Fruit fly (Drosophila melanogaster) whole organism, embryonic: ENCODE measurements around the gene Ac78C.

ENCODE experiments used
- Awh ChIP-seq: fragments of 200-800 bp; sonication (Bioruptor generic); IDR thresholded peaks from 2 replicates; pipeline ENCODE4, ENCODE4 v1.3.6; 2022; ENCODE audit warnings: missing biosample characterization, missing genetic modification characterization
- B-H1 ChIP-seq: fragments of 200-800 bp; sonication (Bioruptor generic); IDR thresholded peaks from 3 replicates; pipeline ENCODE4 v1.3.6; 2022; ENCODE audit warnings: missing biosample characterization, missing genetic modification characterization
- CG1024 ChIP-seq: fragments of 200-800 bp; sonication (Bioruptor generic); IDR thresholded peaks from 2 replicates; pipeline ENCODE4 v1.3.6; 2022; ENCODE audit warnings: missing biosample characterization, missing genetic modification characterization
- CG10267 ChIP-seq: fragments of 200-800 bp; sonication (Bioruptor generic); optimal IDR thresholded peaks from 2 replicates; lab custom pipeline; 2018; ENCODE audit warnings: missing biosample characterization, mild to moderate bottlenecking, missing genetic modification characterization, moderate library complexity
- CG10321 ChIP-seq: fragments of 200-800 bp; sonication (Bioruptor generic); IDR thresholded peaks from 2 replicates; pipeline ENCODE4 v1.3.6; 2022; ENCODE audit warnings: missing biosample characterization, missing genetic modification characterization
- CG10654 ChIP-seq: fragments of 200-800 bp; sonication (Bioruptor generic); optimal IDR thresholded peaks from 2 replicates; lab custom pipeline; 2016; ENCODE audit warnings: missing biosample characterization, missing genetic modification characterization
- CG12769 ChIP-seq: fragments of 200-800 bp; sonication (Bioruptor generic); optimal IDR thresholded peaks from 2 replicates; lab custom pipeline; 2019; ENCODE audit warnings: missing biosample characterization, mild to moderate bottlenecking, missing genetic modification characterization, moderate library complexity
- CG13894 ChIP-seq: fragments of 200-800 bp; sonication (Bioruptor generic); optimal IDR thresholded peaks from 3 replicates; lab custom pipeline; 2018; ENCODE audit warnings: missing biosample characterization, mild to moderate bottlenecking, missing genetic modification characterization, moderate library complexity
- CG14050 ChIP-seq: fragments of 200-800 bp; sonication (Bioruptor generic); IDR thresholded peaks from 3 replicates; pipeline ENCODE4 v1.3.6; 2022; ENCODE audit warnings: missing biosample characterization, missing genetic modification characterization
- CG17612 ChIP-seq: fragments of 200-800 bp; sonication (Bioruptor generic); IDR thresholded peaks from 2 replicates; pipeline ENCODE4 v1.3.6; 2022; ENCODE audit warnings: missing biosample characterization, missing genetic modification characterization
- CG2678 ChIP-seq: fragments of 200-800 bp; sonication (Bioruptor generic); optimal IDR thresholded peaks from 3 replicates; lab custom pipeline; 2019; ENCODE audit warnings: missing biosample characterization, mild to moderate bottlenecking, missing genetic modification characterization, moderate library complexity
- CG31441 ChIP-seq: fragments of 200-800 bp; sonication (Bioruptor generic); IDR thresholded peaks from 2 replicates; pipeline ENCODE4 v1.3.6; 2022; ENCODE audit warnings: missing biosample characterization, missing genetic modification characterization
- CG32532 ChIP-seq: fragments of 200-800 bp; sonication (Bioruptor generic); IDR thresholded peaks from 2 replicates; pipeline ENCODE4 v1.3.6; 2022; ENCODE audit warnings: missing biosample characterization, missing genetic modification characterization
- CG34224 ChIP-seq: fragments of 200-800 bp; sonication (Bioruptor generic); IDR thresholded peaks from 3 replicates; pipeline ENCODE4 v1.3.6; 2022; ENCODE audit warnings: missing biosample characterization, missing genetic modification characterization; ENCODE audit not compliant: partially characterized antibody
- CG4404 ChIP-seq: fragments of 200-800 bp; sonication (Bioruptor generic); IDR thresholded peaks from 2 replicates; pipeline ENCODE4 v1.3.6; 2022; ENCODE audit warnings: missing biosample characterization, missing genetic modification characterization
- CG7357 ChIP-seq: fragments of 200-800 bp; sonication (Bioruptor generic); IDR thresholded peaks from 3 replicates; pipeline ENCODE4 v1.3.6; 2022; ENCODE audit warnings: missing biosample characterization, missing genetic modification characterization
- CG9609 ChIP-seq: fragments of 200-800 bp; sonication (Bioruptor generic); optimal IDR thresholded peaks from 3 replicates; lab custom pipeline; 2016; ENCODE audit warnings: missing biosample characterization, missing genetic modification characterization
- CHES-1-like ChIP-seq: fragments of 200-800 bp; sonication (Bioruptor generic); optimal IDR thresholded peaks from 2 replicates; lab custom pipeline; 2016; ENCODE audit warnings: missing biosample characterization, missing genetic modification characterization
- Camta ChIP-seq: fragments of 200-800 bp; sonication (Bioruptor generic); optimal IDR thresholded peaks from 2 replicates; lab custom pipeline; 2016; ENCODE audit warnings: missing biosample characterization, missing genetic modification characterization
- D ChIP-seq, 2 experiments: fragments of 200-800 bp in 1 of 2; fragments of >200 bp in 1 of 2; sonication (Bioruptor generic) in 1 of 2; optimal IDR thresholded peaks; 2 replicates in 1 of 2; 3 replicates in 1 of 2; lab custom pipeline; 2017; ENCODE audit warnings: mild to moderate bottlenecking in 1 of 2, missing biosample characterization in 1 of 2, missing genetic modification characterization in 1 of 2, missing genetic modification reagents in 1 of 2
- D19A ChIP-seq: fragments of 200-800 bp; optimal IDR thresholded peaks from 3 replicates; lab custom pipeline; 2019; ENCODE audit warnings: missing biosample characterization, mild to moderate bottlenecking, missing genetic modification characterization, moderate library complexity
- Doc2 ChIP-seq: fragments of 200-800 bp; sonication (Bioruptor generic); IDR thresholded peaks from 2 replicates; pipeline ENCODE4 v1.3.6; 2022; ENCODE audit warnings: missing biosample characterization, missing genetic modification characterization
- Eip74EF ChIP-seq, 2 experiments: fragments of 200-800 bp in 1 of 2; fragments of >200 bp in 1 of 2; sonication (Bioruptor generic) in 1 of 2; optimal IDR thresholded peaks; 2 replicates each; lab custom pipeline; 2017 to 2019; ENCODE audit warnings: missing biosample characterization in 2 of 2, missing genetic modification characterization in 2 of 2, mild to moderate bottlenecking in 1 of 2, moderate library complexity in 1 of 2
- Fer2 ChIP-seq: fragments of 200-800 bp; sonication (Bioruptor generic); optimal IDR thresholded peaks from 2 replicates; lab custom pipeline; 2018; ENCODE audit warnings: missing biosample characterization, mild to moderate bottlenecking, missing genetic modification characterization, moderate library complexity
- Gug ChIP-seq: fragments of 200-800 bp; sonication (Bioruptor generic); IDR thresholded peaks from 4 replicates; pipeline ENCODE4 v1.3.6; 2022; ENCODE audit warnings: missing biosample characterization, missing genetic modification characterization
- HLH54F ChIP-seq: fragments of 200-800 bp; sonication (Bioruptor generic); optimal IDR thresholded peaks from 3 replicates; lab custom pipeline; 2016; ENCODE audit warnings: missing biosample characterization, missing genetic modification characterization
- Hmr ChIP-seq: fragments of 200-800 bp; sonication (Bioruptor generic); optimal IDR thresholded peaks from 3 replicates; lab custom pipeline; 2017; ENCODE audit warnings: mild to moderate bottlenecking, missing biosample characterization, missing genetic modification reagents, missing genetic modification characterization
- MESR4 ChIP-seq: fragments of 200-800 bp; sonication (Bioruptor generic); optimal IDR thresholded peaks from 2 replicates; lab custom pipeline; 2018; ENCODE audit warnings: missing biosample characterization, mild to moderate bottlenecking, missing genetic modification characterization, moderate library complexity
- Sry-β ChIP-seq: fragments of 200-800 bp; sonication (Bioruptor generic); optimal IDR thresholded peaks from 2 replicates; lab custom pipeline; 2018; ENCODE audit warnings: missing biosample characterization, mild to moderate bottlenecking, missing genetic modification characterization, moderate library complexity
- Xbp1 ChIP-seq: fragments of 200-800 bp; sonication (Bioruptor generic); optimal IDR thresholded peaks from 3 replicates; lab custom pipeline; 2016; ENCODE audit warnings: missing biosample characterization, mild to moderate bottlenecking, missing genetic modification characterization
- ara ChIP-seq: fragments of 200-800 bp; sonication (Bioruptor generic); IDR thresholded peaks from 2 replicates; pipeline ENCODE4 v1.3.6; 2022; ENCODE audit warnings: missing biosample characterization, missing genetic modification characterization
- bowl ChIP-seq: fragments of 200-800 bp; sonication (Bioruptor generic); IDR thresholded peaks from 2 replicates; pipeline ENCODE4 v1.3.6; 2022; ENCODE audit warnings: missing biosample characterization, missing genetic modification characterization
- cato ChIP-seq: fragments of 200-800 bp; sonication (Bioruptor generic); optimal IDR thresholded peaks from 2 replicates; lab custom pipeline; 2016; ENCODE audit warnings: missing biosample characterization, missing genetic modification characterization, borderline replicate concordance
- chn ChIP-seq: fragments of 200-800 bp; sonication (Bioruptor generic); optimal IDR thresholded peaks from 2 replicates; lab custom pipeline; 2016; ENCODE audit warnings: missing biosample characterization, missing genetic modification characterization
- crol ChIP-seq: fragments of 200-800 bp; sonication (Bioruptor generic); IDR thresholded peaks from 2 replicates; pipeline ENCODE4 v1.3.6; 2022; ENCODE audit warnings: missing biosample characterization, missing genetic modification characterization
- esg ChIP-seq: fragments of 200-800 bp; sonication (Bioruptor generic); conservative IDR thresholded peaks from 2 replicates; pipeline ENCODE4 v1.3.6; 2022; ENCODE audit warnings: missing biosample characterization, missing genetic modification characterization
- eyg ChIP-seq: fragments of 200-800 bp; sonication (Bioruptor generic); optimal IDR thresholded peaks from 3 replicates; lab custom pipeline; 2016; ENCODE audit warnings: missing biosample characterization, missing genetic modification characterization
- gfzf ChIP-seq: fragments of 200-800 bp; sonication (Bioruptor generic); optimal IDR thresholded peaks from 2 replicates; lab custom pipeline; 2016; ENCODE audit warnings: missing biosample characterization, mild to moderate bottlenecking, missing genetic modification characterization, moderate library complexity
- gro ChIP-seq: fragments of 200-800 bp; sonication (Bioruptor generic); optimal IDR thresholded peaks from 2 replicates; lab custom pipeline; 2016; ENCODE audit warnings: missing biosample characterization, missing genetic modification characterization
- h ChIP-seq: fragments of >200 bp; optimal IDR thresholded peaks from 2 replicates; lab custom pipeline; 2017
- ind ChIP-seq: fragments of 200-800 bp; sonication (Bioruptor generic); optimal IDR thresholded peaks from 3 replicates; lab custom pipeline; 2016; ENCODE audit warnings: missing biosample characterization, missing genetic modification characterization
- knrl ChIP-seq: fragments of 200-800 bp; sonication (Bioruptor generic); IDR thresholded peaks from 3 replicates; pipeline ENCODE4 v1.3.6; 2022; ENCODE audit warnings: missing biosample characterization, missing genetic modification characterization; ENCODE audit not compliant: partially characterized antibody
- lab ChIP-seq: fragments of 200-800 bp; sonication (Bioruptor generic); optimal IDR thresholded peaks from 3 replicates; lab custom pipeline; 2017; ENCODE audit warnings: missing biosample characterization, missing genetic modification characterization, mild to moderate bottlenecking, moderate library complexity, missing genetic modification reagents
- lmd ChIP-seq: fragments of 200-800 bp; sonication (Bioruptor generic); IDR thresholded peaks from 2 replicates; pipeline ENCODE4 v1.3.6; 2022; ENCODE audit warnings: missing biosample characterization, missing genetic modification characterization
- mld ChIP-seq: fragments of 200-800 bp; sonication (Bioruptor generic); IDR thresholded peaks from 3 replicates; pipeline ENCODE4 v1.3.6; 2022; ENCODE audit warnings: missing biosample characterization, missing genetic modification characterization; ENCODE audit not compliant: partially characterized antibody
- psq ChIP-seq: fragments of 200-800 bp; sonication (Bioruptor generic); optimal IDR thresholded peaks from 2 replicates; lab custom pipeline; 2017; ENCODE audit warnings: missing biosample characterization, missing genetic modification characterization
- ranshi ChIP-seq: fragments of 200-800 bp; sonication (Bioruptor generic); IDR thresholded peaks from 2 replicates; pipeline ENCODE4 v1.3.6; 2022; ENCODE audit warnings: missing biosample characterization, missing genetic modification characterization
- slbo ChIP-seq: fragments of 200-800 bp; sonication (Bioruptor generic); IDR thresholded peaks from 2 replicates; pipeline ENCODE4 v1.3.6; 2022; ENCODE audit warnings: missing biosample characterization, missing genetic modification characterization
- slou ChIP-seq: fragments of 200-800 bp; sonication (Bioruptor generic); optimal IDR thresholded peaks from 3 replicates; lab custom pipeline; 2016; ENCODE audit warnings: missing biosample characterization, missing genetic modification characterization

Gene Ac78C

dm6 chr3L:21176935-21177581, 5.3 kb upstream of the Ac78C start (continued):
- TF ChIP-seq CG10654 (peak; percentile 40), lmd (peak; percentile 83), chn (GFP tag; lab: Kevin White, UChicago) (no peak), mld (no peak), CG1024 (GFP tag; lab: Robert Waterston, UW) (peak; percentile 32; the same call in 1 of the 2 replicates), ind (GFP tag; lab: Kevin White, UChicago) (peak; percentile 59), CG2678 (tag; lab: Kevin White, UChicago) (peak; percentile 81), slou (GFP tag; lab: Kevin White, UChicago) (peak; percentile 45), Xbp1 (GFP tag; lab: Kevin White, UChicago) (peak; percentile 66), Fer2 (peak; percentile 7), gfzf (GFP tag; lab: Kevin White, UChicago) (no peak), Doc2 (GFP tag; lab: Robert Waterston, UW) (no peak), CG4404 (GFP tag; lab: Robert Waterston, UW) (0 out of 2 replicates have a peak, but pooled peaks have one; percentile 18), psq (peak; percentile 20), CG9609 (GFP tag; lab: Kevin White, UChicago) (no peak), knrl (GFP tag; lab: Robert Waterston, UW) (no peak), CG34224 (GFP tag; lab: Robert Waterston, UW) (no peak), CG13894 (tag; lab: Kevin White, UChicago) (peak; percentile 47), eyg (peak; percentile 27), MESR4 (no peak), h (lab: Kevin White, UChicago) (no peak), cato (GFP tag; lab: Kevin White, UChicago) (no peak), Sry-β (GFP tag; lab: Kevin White, UChicago) (no peak), Hmr (GFP tag; lab: Kevin White, UChicago) (peak; percentile 87), CG31441 (GFP tag; lab: Robert Waterston, UW) (no peak), Gug (GFP tag; lab: Robert Waterston, UW) (peak; percentile 68; the same call in 2 of the 4 replicates), CG14050 (GFP tag; lab: Robert Waterston, UW) (peak; percentile 53; the same call in 1 of the 3 replicates), slbo (peak; percentile 93), HLH54F (GFP tag; lab: Kevin White, UChicago) (peak; percentile 51), bowl (peak; percentile 16; the same call in 1 of the 2 replicates), CG10267 (tag; lab: Kevin White, UChicago) (peak; percentile 12), CG12769 (no peak), D (optimal IDR thresholded peaks at IDR 0.05; lab: Kevin White, UChicago) (no peak), D (GFP tag; optimal IDR thresholded peaks at IDR 0.05; lab: Kevin White, UChicago) (no peak), esg (GFP tag; lab: Robert Waterston, UW) (peak; percentile 67), D19A (peak; percentile 12), CG32532 (peak; percentile 93), lab (GFP tag; lab: Kevin White, UChicago) (peak; percentile 86), crol (peak; percentile 74), CG7357 (GFP tag; lab: Robert Waterston, UW) (peak; percentile 51; the same call in 2 of the 3 replicates), gro (GFP tag; lab: Kevin White, UChicago) (peak; percentile 30), CG17612 (GFP tag; lab: Robert Waterston, UW) (peak; percentile 64; the same call in 1 of the 2 replicates), Camta (GFP tag; lab: Kevin White, UChicago) (peak; percentile 36), Awh (GFP tag; lab: Robert Waterston, UW) (peak; percentile 69; the same call in 1 of the 2 replicates), ara (GFP tag; lab: Robert Waterston, UW) (no peak), Eip74EF (GFP tag; optimal IDR thresholded peaks at IDR 0.05; lab: Kevin White, UChicago) (no peak), CG10321 (peak; percentile 41; the same call in 1 of the 2 replicates), ranshi (peak; percentile 65; the same call in 1 of the 2 replicates), B-H1 (peak; percentile 53; the same call in 1 of the 3 replicates), CHES-1-like (GFP tag; lab: Kevin White, UChicago) (peak; percentile 30)
